Fruit fly (Drosophila melanogaster) whole organism, embryonic: ENCODE measurements around the gene CG14082.
A peak's percentile ranks its signal among the peaks of the same experiment; 100 is the strongest.

Experiments used
- Antp ChIP-seq: fragments of 200-800 bp; sonication (Bioruptor generic); optimal IDR thresholded peaks from 3 replicates; lab custom pipeline; 2016; ENCODE audit warnings: missing biosample characterization, missing genetic modification characterization
- Bgb ChIP-seq: fragments of 200-800 bp; sonication (Bioruptor generic); IDR thresholded peaks from 2 replicates; pipeline ENCODE4 v1.3.6; 2022; ENCODE audit warnings: missing biosample characterization, missing genetic modification characterization; ENCODE audit not compliant: partially characterized antibody
- CG10543 ChIP-seq: fragments of 200-800 bp; sonication (Bioruptor generic); optimal IDR thresholded peaks from 3 replicates; lab custom pipeline; 2017; ENCODE audit warnings: missing biosample characterization, mild to moderate bottlenecking, missing genetic modification characterization, moderate library complexity
- CG12769 ChIP-seq: fragments of 200-800 bp; sonication (Bioruptor generic); optimal IDR thresholded peaks from 2 replicates; lab custom pipeline; 2019; ENCODE audit warnings: missing biosample characterization, mild to moderate bottlenecking, missing genetic modification characterization, moderate library complexity
- CG13775 ChIP-seq: fragments of 200-800 bp; sonication (Bioruptor generic); optimal IDR thresholded peaks from 3 replicates; lab custom pipeline; 2017; ENCODE audit warnings: missing biosample characterization, mild to moderate bottlenecking, missing genetic modification characterization
- CG15601 ChIP-seq: fragments of 200-800 bp; sonication (Bioruptor generic); optimal IDR thresholded peaks from 3 replicates; lab custom pipeline; 2019; ENCODE audit warnings: missing biosample characterization, mild to moderate bottlenecking, missing genetic modification characterization, moderate library complexity
- CG15696 ChIP-seq: fragments of 200-800 bp; sonication (Bioruptor generic); optimal IDR thresholded peaks from 2 replicates; lab custom pipeline; 2019; ENCODE audit warnings: missing biosample characterization, mild to moderate bottlenecking, missing genetic modification characterization, moderate library complexity
- CG17186 ChIP-seq: fragments of 200-800 bp; sonication (Bioruptor generic); optimal IDR thresholded peaks from 3 replicates; lab custom pipeline; 2017; ENCODE audit warnings: missing biosample characterization, missing genetic modification reagents, missing genetic modification characterization
- CG17802 ChIP-seq: fragments of 200-800 bp; sonication (Bioruptor generic); optimal IDR thresholded peaks from 2 replicates; lab custom pipeline; 2018; ENCODE audit warnings: missing biosample characterization, mild to moderate bottlenecking, missing genetic modification characterization, moderate library complexity
- CG17829 ChIP-seq: fragments of 200-800 bp; optimal IDR thresholded peaks from 2 replicates; lab custom pipeline; 2019; ENCODE audit warnings: missing biosample characterization, mild to moderate bottlenecking, missing genetic modification characterization, moderate library complexity
- CG17912 ChIP-seq: fragments of 200-800 bp; sonication (Bioruptor generic); optimal IDR thresholded peaks from 2 replicates; lab custom pipeline; 2018; ENCODE audit warnings: missing biosample characterization, mild to moderate bottlenecking, missing genetic modification characterization
- CG1832 ChIP-seq: fragments of 200-800 bp; sonication (Bioruptor generic); optimal IDR thresholded peaks from 2 replicates; lab custom pipeline; 2017; ENCODE audit warnings: missing biosample characterization, mild to moderate bottlenecking, missing genetic modification characterization, inconsistent platforms
- CG18619 ChIP-seq: fragments of 200-800 bp; sonication (Bioruptor generic); optimal IDR thresholded peaks from 3 replicates; lab custom pipeline; 2017; ENCODE audit warnings: missing biosample characterization, mild to moderate bottlenecking, missing genetic modification characterization
- CG4730 ChIP-seq: fragments of 200-800 bp; sonication (Bioruptor generic); IDR thresholded peaks from 2 replicates; pipeline ENCODE4 v1.3.6; 2022; ENCODE audit warnings: missing biosample characterization, missing genetic modification characterization
- CG7928 ChIP-seq: fragments of 200-800 bp; sonication (Bioruptor generic); optimal IDR thresholded peaks from 2 replicates; lab custom pipeline; 2017; ENCODE audit warnings: missing biosample characterization, mild to moderate bottlenecking, missing genetic modification characterization
- CHES-1-like ChIP-seq: fragments of 200-800 bp; sonication (Bioruptor generic); optimal IDR thresholded peaks from 2 replicates; lab custom pipeline; 2016; ENCODE audit warnings: missing biosample characterization, missing genetic modification characterization
- CoRest ChIP-seq: fragments of 200-800 bp; sonication (Bioruptor generic); optimal IDR thresholded peaks from 3 replicates; lab custom pipeline; 2018; ENCODE audit warnings: missing biosample characterization, mild to moderate bottlenecking, missing genetic modification characterization, moderate library complexity
- Gsc ChIP-seq: fragments of 200-800 bp; sonication (Bioruptor generic); IDR thresholded peaks from 2 replicates; pipeline ENCODE4 v1.3.6; 2022; ENCODE audit warnings: missing biosample characterization, missing genetic modification characterization
- Hmr ChIP-seq: fragments of 200-800 bp; sonication (Bioruptor generic); optimal IDR thresholded peaks from 3 replicates; lab custom pipeline; 2017; ENCODE audit warnings: mild to moderate bottlenecking, missing biosample characterization, missing genetic modification reagents, missing genetic modification characterization
- MTF-1 ChIP-seq: fragments of 200-800 bp; sonication (Bioruptor generic); optimal IDR thresholded peaks from 2 replicates; lab custom pipeline; 2018; ENCODE audit warnings: missing biosample characterization, mild to moderate bottlenecking, missing genetic modification characterization, borderline replicate concordance
- Meics ChIP-seq: fragments of 200-800 bp; sonication (Bioruptor generic); optimal IDR thresholded peaks from 2 replicates; lab custom pipeline; 2017; ENCODE audit warnings: missing biosample characterization, mild to moderate bottlenecking, missing genetic modification characterization
- Mrtf ChIP-seq: fragments of 200-800 bp; sonication (Bioruptor generic); IDR thresholded peaks from 3 replicates; pipeline ENCODE4 v1.3.6; 2022; ENCODE audit warnings: missing biosample characterization, missing genetic modification characterization
- Myb ChIP-seq: fragments of 200-800 bp; sonication (Bioruptor generic); optimal IDR thresholded peaks from 2 replicates; lab custom pipeline; 2016; ENCODE audit warnings: missing biosample characterization, missing genetic modification characterization
- Nf-YC ChIP-seq: fragments of 200-800 bp; optimal IDR thresholded peaks from 3 replicates; lab custom pipeline; 2019; ENCODE audit warnings: missing biosample characterization, mild to moderate bottlenecking, missing genetic modification characterization, moderate library complexity
- Opbp ChIP-seq: fragments of 200-800 bp; sonication (Bioruptor generic); IDR thresholded peaks from 3 replicates; pipeline ENCODE4 v1.3.6; 2022; ENCODE audit warnings: missing biosample characterization, missing genetic modification characterization; ENCODE audit not compliant: partially characterized antibody
- Sin3A ChIP-seq: fragments of >200 bp; optimal IDR thresholded peaks from 2 replicates; lab custom pipeline; 2018
- Six4 ChIP-seq: fragments of 200-800 bp; sonication (Bioruptor generic); optimal IDR thresholded peaks from 2 replicates; lab custom pipeline; 2016; ENCODE audit warnings: missing biosample characterization, missing genetic modification characterization
- Sry-β ChIP-seq: fragments of 200-800 bp; sonication (Bioruptor generic); optimal IDR thresholded peaks from 2 replicates; lab custom pipeline; 2018; ENCODE audit warnings: missing biosample characterization, mild to moderate bottlenecking, missing genetic modification characterization, moderate library complexity
- Sry-δ ChIP-seq: fragments of 200-800 bp; sonication (Bioruptor generic); optimal IDR thresholded peaks from 2 replicates; lab custom pipeline; 2016; ENCODE audit warnings: missing biosample characterization, missing genetic modification characterization
- TFAM ChIP-seq: fragments of 200-800 bp; sonication (Bioruptor generic); optimal IDR thresholded peaks from 2 replicates; lab custom pipeline; 2017; ENCODE audit warnings: missing biosample characterization, missing genetic modification characterization, inconsistent platforms
- danr ChIP-seq: fragments of 200-800 bp; sonication (Bioruptor generic); IDR thresholded peaks from 2 replicates; pipeline ENCODE4 v1.3.6; 2022; ENCODE audit warnings: missing biosample characterization, missing genetic modification characterization
- dm ChIP-seq: fragments of 200-800 bp; sonication (Bioruptor generic); optimal IDR thresholded peaks from 3 replicates; lab custom pipeline; 2016; ENCODE audit warnings: missing biosample characterization, missing genetic modification characterization
- fd96Cb ChIP-seq: fragments of 200-800 bp; sonication (Bioruptor generic); optimal IDR thresholded peaks from 2 replicates; lab custom pipeline; 2018; ENCODE audit warnings: missing biosample characterization, mild to moderate bottlenecking, missing genetic modification characterization, moderate library complexity
- hbn ChIP-seq: fragments of 200-800 bp; sonication (Bioruptor generic); IDR thresholded peaks from 2 replicates; pipeline ENCODE4 v1.3.6; 2022; ENCODE audit warnings: missing biosample characterization, missing genetic modification characterization; ENCODE audit not compliant: partially characterized antibody
- insv ChIP-seq, 2 experiments: fragments of 200-800 bp; sonication (Bioruptor generic); optimal IDR thresholded peaks; 3 replicates each; lab custom pipeline; 2016 to 2018; ENCODE audit warnings: missing biosample characterization in 2 of 2, missing genetic modification characterization in 2 of 2
- jing ChIP-seq: fragments of 200-800 bp; sonication (Bioruptor generic); optimal IDR thresholded peaks from 2 replicates; lab custom pipeline; 2018; ENCODE audit warnings: missing biosample characterization, mild to moderate bottlenecking, missing genetic modification characterization
- lilli ChIP-seq: fragments of 200-800 bp; sonication (Bioruptor generic); optimal IDR thresholded peaks from 3 replicates; lab custom pipeline; 2016; ENCODE audit warnings: missing biosample characterization, missing genetic modification characterization
- nom ChIP-seq: fragments of 200-800 bp; sonication (Bioruptor generic); optimal IDR thresholded peaks from 2 replicates; lab custom pipeline; 2017; ENCODE audit warnings: missing biosample characterization, missing genetic modification characterization, mild to moderate bottlenecking, moderate library complexity, missing genetic modification reagents
- onecut ChIP-seq: fragments of 200-800 bp; sonication (Bioruptor generic); IDR thresholded peaks from 2 replicates; pipeline ENCODE4 v1.3.6; 2022; ENCODE audit warnings: missing biosample characterization, missing genetic modification characterization
- pita ChIP-seq: fragments of 200-800 bp; sonication (Bioruptor generic); optimal IDR thresholded peaks from 2 replicates; lab custom pipeline; 2017; ENCODE audit warnings: missing biosample characterization, mild to moderate bottlenecking, missing genetic modification characterization
- ro ChIP-seq: fragments of 200-800 bp; sonication (Bioruptor generic); IDR thresholded peaks from 2 replicates; pipeline ENCODE4 v1.3.6; 2022; ENCODE audit warnings: missing biosample characterization, missing genetic modification characterization
- seq ChIP-seq: fragments of 200-800 bp; sonication (Bioruptor generic); IDR thresholded peaks from 2 replicates; pipeline ENCODE4 v1.3.6; 2022; ENCODE audit warnings: missing biosample characterization, missing genetic modification characterization
- sisA ChIP-seq: fragments of 200-800 bp; sonication (Bioruptor generic); IDR thresholded peaks from 2 replicates; pipeline ENCODE4 v1.3.6; 2022; ENCODE audit warnings: missing biosample characterization, missing genetic modification characterization
- tna ChIP-seq: fragments of 200-800 bp; sonication (Bioruptor generic); IDR thresholded peaks from 2 replicates; pipeline ENCODE4 v1.3.6; 2022; ENCODE audit warnings: missing biosample characterization, missing genetic modification characterization; ENCODE audit not compliant: partially characterized antibody
- tx ChIP-seq: fragments of 200-800 bp; sonication (Bioruptor generic); optimal IDR thresholded peaks from 2 replicates; lab custom pipeline; 2016; ENCODE audit warnings: missing biosample characterization, missing genetic modification characterization
- vfl ChIP-seq: fragments of 200-800 bp; sonication (Bioruptor generic); optimal IDR thresholded peaks from 2 replicates; lab custom pipeline; 2016; ENCODE audit warnings: missing biosample characterization, missing genetic modification characterization
- vvl ChIP-seq: fragments of 200-800 bp; sonication (Bioruptor generic); IDR thresholded peaks from 2 replicates; pipeline ENCODE4 v1.3.6; 2022; ENCODE audit warnings: missing biosample characterization, missing genetic modification characterization

The CG14082 gene

dm6 chr3L:19080926-19081700 is 57.7 kb downstream of the CG14082 start (continued):
- TF ChIP-seq tx (GFP tag; lab: Kevin White, UChicago) (no peak), Meics (GFP tag; lab: Kevin White, UChicago) (no peak), pita (peak; percentile 18), jing (GFP tag; lab: Kevin White, UChicago) (no peak), CG17829 (tag; lab: Kevin White, UChicago) (peak; percentile 2), lilli (GFP tag; lab: Kevin White, UChicago) (no peak), CG1832 (GFP tag; lab: Kevin White, UChicago) (peak; percentile 58), CG18619 (GFP tag; lab: Kevin White, UChicago) (no peak), Sry-β (GFP tag; lab: Kevin White, UChicago) (no peak), CG15601 (tag; lab: Kevin White, UChicago) (no peak), CG4730 (GFP tag; lab: Robert Waterston, UW) (no peak), CG17802 (tag; lab: Kevin White, UChicago) (no peak), CG13775 (no peak), Gsc (GFP tag; lab: Robert Waterston, UW) (no peak), Hmr (no peak), onecut (no peak), CG17186 (GFP tag; lab: Kevin White, UChicago) (no peak), Myb (no peak), CG12769 (tag; lab: Kevin White, UChicago) (peak; percentile 40), ro (no peak), hbn (GFP tag; lab: Robert Waterston, UW) (0 out of 2 replicates have a peak, but pooled peaks have one; percentile 22), Sry-δ (GFP tag; lab: Kevin White, UChicago) (no peak), fd96Cb (tag; lab: Kevin White, UChicago) (no peak), TFAM (GFP tag; lab: Kevin White, UChicago) (no peak), sisA (GFP tag; lab: Robert Waterston, UW) (no peak), Nf-YC (tag; lab: Kevin White, UChicago) (no peak), insv (GFP tag; optimal IDR thresholded peaks at IDR 0.05; lab: Kevin White, UChicago) (peak in 1 of 2 experiments; percentile 23), Six4 (GFP tag; lab: Kevin White, UChicago) (no peak), danr (GFP tag; lab: Robert Waterston, UW) (no peak), CoRest (tag; lab: Kevin White, UChicago) (no peak), CG17912 (GFP tag; lab: Kevin White, UChicago) (no peak), CHES-1-like (GFP tag; lab: Kevin White, UChicago) (no peak), vfl (GFP tag; lab: Kevin White, UChicago) (no peak), CG15696 (no peak), Mrtf (no peak), tna (no peak), CG7928 (GFP tag; lab: Kevin White, UChicago) (no peak), Antp (no peak), nom (GFP tag; lab: Kevin White, UChicago) (no peak), MTF-1 (GFP tag; lab: Kevin White, UChicago) (no peak), Opbp (GFP tag; lab: Robert Waterston, UW) (no peak), vvl (peak; percentile 19; the same call in 1 of the 2 replicates), dm (GFP tag; lab: Kevin White, UChicago) (no peak), Sin3A (no peak), CG10543 (no peak), Bgb (no peak), seq (GFP tag; lab: Robert Waterston, UW) (no peak)
